Worm (Caenorhabditis elegans): ENCODE results near the gene kin-21.

ce11 chrIV:9790708-9791107 lies 42.0 kb upstream of the kin-21 start:
- TF ChIP-seq Y53F4B.3 (GFP tag; IDR thresholded peaks at IDR 0.05) (no peak), pha-4 (tag; optimal IDR thresholded peaks at IDR 0.05) (no peak), unc-62 (GFP tag; optimal IDR thresholded peaks at IDR 0.05) (no peak), B0336.3 (GFP tag; IDR thresholded peaks at IDR 0.05) (no peak), K11D2.4 (GFP tag; IDR thresholded peaks at IDR 0.05) (no peak), F10E7.11 (tag; optimal IDR thresholded peaks at IDR 0.05) (no peak), lin-54 (GFP tag; optimal IDR thresholded peaks at IDR 0.05) (no peak), ceh-27 (GFP tag; optimal IDR thresholded peaks at IDR 0.05) (no peak), F57A8.1 (GFP tag; optimal IDR thresholded peaks at IDR 0.05) (no peak), ztf-18 (tag; optimal IDR thresholded peaks at IDR 0.05) (no peak)
